Fruit fly (Drosophila melanogaster): ENCODE measurements around the gene CG7841.

The CG7841 gene

DNA sequence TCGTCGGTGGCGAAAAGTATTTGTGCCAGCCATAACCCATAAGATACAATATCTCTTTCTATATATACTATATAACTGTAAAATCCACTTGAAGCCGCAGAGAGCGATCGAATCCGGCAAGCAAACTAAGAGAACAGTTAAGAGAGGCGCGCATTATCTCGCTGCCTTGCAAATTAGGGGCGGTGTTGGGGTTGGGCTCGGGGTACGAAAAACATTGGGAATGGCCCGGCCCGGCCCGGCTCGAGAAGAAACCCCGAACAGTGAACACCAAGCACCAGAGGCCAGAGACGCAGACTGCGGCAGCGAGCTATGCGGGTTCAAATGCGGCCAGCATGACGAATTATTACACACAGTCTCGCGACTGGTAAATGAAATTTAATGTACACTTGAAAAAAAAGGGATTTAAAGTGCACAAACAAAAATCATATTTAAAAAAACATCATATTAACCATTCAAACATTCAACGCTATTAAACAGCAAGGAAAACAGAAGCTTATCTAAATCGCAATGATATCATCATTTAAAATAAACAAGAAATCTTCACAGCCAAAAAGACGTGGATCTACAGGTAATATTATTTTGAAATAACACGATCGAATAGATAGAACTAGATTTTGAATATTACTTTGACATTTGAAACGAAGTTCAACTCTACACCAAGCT is 24.4 kb upstream of the CG7841 start:
- peak; percentile 63 for TF ChIP-seq CG8159 (tag; optimal IDR thresholded peaks at IDR 0.05)
- TF ChIP-seq CG14655 (GFP tag; optimal IDR thresholded peaks at IDR 0.05), result peak; percentile 79
- TF ChIP-seq CG9948 (tag; optimal IDR thresholded peaks at IDR 0.05), result peak; percentile 45
- TF ChIP-seq EcR (GFP tag; optimal IDR thresholded peaks at IDR 0.05), result peak; percentile 73
- peak; percentile 3 for TF ChIP-seq Snoo (tag; optimal IDR thresholded peaks at IDR 0.05)
- TF ChIP-seq CG17806 (tag; optimal IDR thresholded peaks at IDR 0.05), result peak; percentile 4
- TF ChIP-seq CG13204 (GFP tag; optimal IDR thresholded peaks at IDR 0.05), result no peak
- TF ChIP-seq CG12605 (GFP tag; IDR thresholded peaks at IDR 0.05), result peak; percentile 40
- 0 out of 2 replicates have a peak, but pooled peaks have one; percentile 6 for TF ChIP-seq CG10348 (GFP tag; IDR thresholded peaks at IDR 0.05)
- TF ChIP-seq CG4496 (GFP tag; IDR thresholded peaks at IDR 0.05), result peak; percentile 90
- TF ChIP-seq CG34367 (tag; optimal IDR thresholded peaks at IDR 0.05), result no peak
- peak; percentile 60 for TF ChIP-seq CG8301 (tag; optimal IDR thresholded peaks at IDR 0.05)
- no peak for TF ChIP-seq Pif1A (GFP tag; optimal IDR thresholded peaks at IDR 0.05)
- 0 out of 2 replicates have a peak, but pooled peaks have one; percentile 31 for TF ChIP-seq rn (GFP tag; IDR thresholded peaks at IDR 0.05)
- peak; percentile 64; the same call in 1 of the 2 replicates for TF ChIP-seq Ets98B (GFP tag; IDR thresholded peaks at IDR 0.05)
- TF ChIP-seq fd96Ca (GFP tag; IDR thresholded peaks at IDR 0.05), result peak; percentile 51; the same call in 2 of the 3 replicates
- no peak for TF ChIP-seq Pif1B (GFP tag; optimal IDR thresholded peaks at IDR 0.05)
- no peak for TF ChIP-seq D1 (tag; optimal IDR thresholded peaks at IDR 0.05)
- TF ChIP-seq gl (tag; optimal IDR thresholded peaks at IDR 0.05), result no peak
- TF ChIP-seq CG15710 (tag; optimal IDR thresholded peaks at IDR 0.05), result peak; percentile 9
- peak; percentile 50; the same call in 1 of the 2 replicates for TF ChIP-seq CG32121 (GFP tag; IDR thresholded peaks at IDR 0.05)

DNA sequence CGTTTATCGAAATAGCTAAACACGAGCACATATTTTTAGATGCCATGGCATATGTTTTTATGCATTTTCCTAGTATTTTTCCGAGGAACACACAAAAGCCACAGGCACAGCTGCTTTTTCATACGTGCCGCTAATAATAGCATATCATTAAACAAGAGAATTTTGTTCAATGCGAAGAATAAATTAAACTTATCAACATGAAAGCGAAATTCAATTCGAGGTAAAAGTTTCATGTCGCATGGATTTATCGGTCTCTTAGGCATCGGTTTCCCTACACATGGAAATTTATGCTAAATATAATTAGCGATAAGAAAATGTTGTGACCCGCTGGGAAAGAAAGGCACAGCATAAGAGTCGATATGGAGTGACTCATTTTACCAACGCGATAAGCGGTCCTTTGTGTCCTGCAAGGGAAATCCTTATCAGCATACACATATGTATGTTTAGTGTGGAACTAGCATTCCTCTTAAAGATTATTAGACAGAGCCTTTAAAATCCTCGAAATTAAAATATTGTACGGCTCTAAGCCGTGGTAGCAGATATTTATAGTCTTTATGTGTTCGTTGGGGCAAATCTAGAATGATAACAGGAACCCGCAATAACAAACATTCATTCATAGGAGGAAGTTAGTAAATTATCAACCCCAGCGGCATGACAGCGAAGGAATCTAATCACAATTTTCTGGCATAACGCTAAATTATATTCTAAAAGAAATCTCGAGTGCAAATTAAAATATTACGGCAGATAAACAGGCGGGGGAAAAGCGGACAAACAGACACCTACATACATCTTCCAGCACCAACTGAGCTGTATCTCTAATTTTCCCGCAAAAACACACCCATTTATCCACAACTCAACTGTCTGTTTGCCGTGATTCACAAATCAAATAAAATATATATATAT is 23.6 kb upstream of the CG7841 start, which contains the start of gene CG43248:
TSS of gene CG43248 (minus strand) at position 51 of the 903 bp plus-strand sequence.
- TF ChIP-seq CG13204 (GFP tag; optimal IDR thresholded peaks at IDR 0.05), result no peak
- TF ChIP-seq CG15710 (tag; optimal IDR thresholded peaks at IDR 0.05), result no peak
- no peak for TF ChIP-seq CG34367 (tag; optimal IDR thresholded peaks at IDR 0.05)
- TF ChIP-seq fd96Ca (GFP tag; IDR thresholded peaks at IDR 0.05), result no peak
- TF ChIP-seq CG14655 (GFP tag; optimal IDR thresholded peaks at IDR 0.05), result no peak
- no peak for TF ChIP-seq D1 (tag; optimal IDR thresholded peaks at IDR 0.05)
- TF ChIP-seq CG17806 (tag; optimal IDR thresholded peaks at IDR 0.05), result no peak
- no peak for TF ChIP-seq CG8301 (tag; optimal IDR thresholded peaks at IDR 0.05)
- no peak for TF ChIP-seq CG10348 (GFP tag; IDR thresholded peaks at IDR 0.05)
- TF ChIP-seq Ets98B (GFP tag; IDR thresholded peaks at IDR 0.05), result no peak
- TF ChIP-seq CG9948 (tag; optimal IDR thresholded peaks at IDR 0.05), result no peak
- no peak for TF ChIP-seq EcR (GFP tag; optimal IDR thresholded peaks at IDR 0.05)
- TF ChIP-seq CG12605 (GFP tag; IDR thresholded peaks at IDR 0.05), result no peak
- no peak for TF ChIP-seq CG8159 (tag; optimal IDR thresholded peaks at IDR 0.05)

DNA sequence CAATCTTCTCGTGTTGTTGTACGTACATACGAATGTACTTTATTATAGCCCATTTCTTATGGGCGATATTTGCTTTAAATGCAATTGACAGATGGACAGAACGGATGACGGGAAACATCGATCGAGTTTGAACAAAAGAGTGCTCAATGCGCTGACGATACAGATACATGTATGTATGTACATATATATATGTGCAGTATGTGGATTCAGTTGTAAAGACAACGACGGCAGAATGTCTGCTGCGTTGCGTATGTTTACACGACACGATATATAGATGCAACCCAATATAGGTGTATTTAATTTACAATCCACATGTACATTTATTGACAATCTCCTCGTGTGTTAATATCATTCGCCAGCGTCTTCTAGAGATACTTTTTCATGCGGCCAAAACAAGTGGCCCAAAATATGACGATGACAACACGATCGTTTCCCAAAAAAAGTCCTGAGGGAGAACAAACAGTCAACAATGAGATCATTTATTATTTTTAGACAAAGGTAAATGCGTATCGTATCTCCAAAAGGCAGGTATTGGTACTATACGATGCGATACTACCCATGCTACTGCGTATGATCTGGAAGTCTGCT is 22.7 kb upstream of the CG7841 start:
- TF ChIP-seq fd96Ca (GFP tag; IDR thresholded peaks at IDR 0.05) (no peak), CG4496 (GFP tag; IDR thresholded peaks at IDR 0.05) (no peak), CG9948 (tag; optimal IDR thresholded peaks at IDR 0.05) (no peak), CG32121 (GFP tag; IDR thresholded peaks at IDR 0.05) (no peak), gl (tag; optimal IDR thresholded peaks at IDR 0.05) (peak; percentile 30), EcR (GFP tag; optimal IDR thresholded peaks at IDR 0.05) (peak; percentile 23), CG12605 (GFP tag; IDR thresholded peaks at IDR 0.05) (no peak), CG14655 (GFP tag; optimal IDR thresholded peaks at IDR 0.05) (no peak), Ets98B (GFP tag; IDR thresholded peaks at IDR 0.05) (no peak), CG10348 (GFP tag; IDR thresholded peaks at IDR 0.05) (no peak)

DNA sequence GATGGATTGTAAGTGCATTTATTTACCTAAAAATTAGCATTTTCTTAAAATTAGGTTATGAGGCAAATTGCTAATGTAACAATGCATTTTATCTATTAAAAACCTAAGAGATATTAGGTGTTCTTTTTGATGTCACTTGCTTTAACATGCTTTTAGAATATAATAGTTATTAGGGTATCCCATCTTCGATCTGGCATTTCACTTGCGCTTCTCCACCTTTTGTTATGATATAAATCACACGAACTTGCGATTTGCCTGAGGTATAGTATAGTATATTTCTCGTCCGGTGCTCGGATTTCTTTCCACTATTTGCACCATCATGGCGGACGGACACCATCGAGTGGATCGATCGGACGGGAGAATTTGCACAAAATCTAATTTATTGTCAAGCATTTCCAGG is 22.0 kb upstream of the CG7841 start:
- no peak for TF ChIP-seq Ets98B (GFP tag; IDR thresholded peaks at IDR 0.05)
- no peak for TF ChIP-seq EcR (GFP tag; optimal IDR thresholded peaks at IDR 0.05)
- no peak for TF ChIP-seq Pif1B (GFP tag; optimal IDR thresholded peaks at IDR 0.05)
- TF ChIP-seq CG9948 (tag; optimal IDR thresholded peaks at IDR 0.05), result no peak
- TF ChIP-seq CG12605 (GFP tag; IDR thresholded peaks at IDR 0.05), result no peak
- TF ChIP-seq CG34367 (tag; optimal IDR thresholded peaks at IDR 0.05), result no peak
- no peak for TF ChIP-seq rn (GFP tag; IDR thresholded peaks at IDR 0.05)
- no peak for TF ChIP-seq fd96Ca (GFP tag; IDR thresholded peaks at IDR 0.05)
- no peak for TF ChIP-seq CG32121 (GFP tag; IDR thresholded peaks at IDR 0.05)
- TF ChIP-seq CG15710 (tag; optimal IDR thresholded peaks at IDR 0.05), result no peak
- TF ChIP-seq Snoo (tag; optimal IDR thresholded peaks at IDR 0.05), result no peak
- no peak for TF ChIP-seq Pif1A (GFP tag; optimal IDR thresholded peaks at IDR 0.05)
- no peak for TF ChIP-seq CG4496 (GFP tag; IDR thresholded peaks at IDR 0.05)
- TF ChIP-seq CG8159 (tag; optimal IDR thresholded peaks at IDR 0.05), result no peak

DNA sequence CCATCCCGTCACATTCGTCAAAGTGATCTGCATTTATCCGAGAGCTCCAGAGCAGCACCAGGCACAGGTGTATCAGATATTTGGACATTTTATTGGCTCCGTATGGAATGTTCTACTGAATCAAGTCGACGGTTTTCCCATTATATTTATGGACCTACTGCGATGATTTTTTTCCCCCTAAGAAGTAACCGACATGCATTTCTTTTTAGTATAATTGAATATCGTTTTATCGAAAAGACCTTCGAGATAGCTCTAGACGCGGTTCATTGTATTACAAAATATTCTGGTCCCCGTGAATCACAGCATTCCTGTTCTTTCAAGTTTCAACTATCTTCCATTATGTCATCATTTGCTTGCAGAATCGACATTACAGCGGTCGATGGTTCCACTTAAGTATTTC is 21.1 kb upstream of the CG7841 start, which contains the start of gene obst-H:
TSS of gene obst-H (minus strand) at position 101 of the 400 bp plus-strand sequence.
- TF ChIP-seq CG14655 (GFP tag; optimal IDR thresholded peaks at IDR 0.05) (no peak), gl (tag; optimal IDR thresholded peaks at IDR 0.05) (no peak), CG8159 (tag; optimal IDR thresholded peaks at IDR 0.05) (no peak), CG12605 (GFP tag; IDR thresholded peaks at IDR 0.05) (no peak), Ets98B (GFP tag; IDR thresholded peaks at IDR 0.05) (no peak), CG10348 (GFP tag; IDR thresholded peaks at IDR 0.05) (no peak), CG9948 (tag; optimal IDR thresholded peaks at IDR 0.05) (no peak), CG15710 (tag; optimal IDR thresholded peaks at IDR 0.05) (no peak), CG32121 (GFP tag; IDR thresholded peaks at IDR 0.05) (no peak), CG4496 (GFP tag; IDR thresholded peaks at IDR 0.05) (no peak), CG13204 (GFP tag; optimal IDR thresholded peaks at IDR 0.05) (no peak), Snoo (tag; optimal IDR thresholded peaks at IDR 0.05) (no peak), Pif1A (GFP tag; optimal IDR thresholded peaks at IDR 0.05) (no peak), EcR (GFP tag; optimal IDR thresholded peaks at IDR 0.05) (no peak), D1 (tag; optimal IDR thresholded peaks at IDR 0.05) (no peak), fd96Ca (GFP tag; IDR thresholded peaks at IDR 0.05) (no peak)

Data from whole organism, pupa.